Worm (Caenorhabditis elegans): ENCODE measurements around the gene T14B4.1.

Gene T14B4.1

DNA sequence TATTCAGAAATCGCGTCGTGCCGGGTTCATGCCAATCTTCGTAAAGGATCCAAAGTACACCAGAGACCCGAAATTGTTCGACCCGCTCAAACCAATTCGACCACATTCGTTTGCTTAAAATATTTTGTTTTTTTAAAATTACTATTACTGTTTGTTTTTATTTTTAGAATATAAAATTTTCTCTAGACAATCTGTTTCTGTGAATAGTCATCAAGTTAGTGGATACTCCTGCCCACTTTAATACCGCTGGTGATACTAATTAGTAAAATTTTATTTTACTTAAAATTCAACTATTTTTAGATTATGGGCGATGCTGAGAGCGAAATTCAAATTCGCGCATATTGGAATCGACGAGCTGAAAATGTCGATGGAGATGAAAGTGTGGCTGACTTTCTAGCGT, at the start of gene T14B4.1:
T14B4.1 (plus strand) TSS at position 301 of the 400 bp plus-strand sequence.
- no peak for TF ChIP-seq hmg-4 (GFP tag; optimal IDR thresholded peaks at IDR 0.05)
- TF ChIP-seq F13C5.2 (tag; optimal IDR thresholded peaks at IDR 0.05) = no peak
- no peak for TF ChIP-seq hnd-1 (tag; optimal IDR thresholded peaks at IDR 0.05)
- TF ChIP-seq tbx-37 (GFP tag; conservative IDR thresholded peaks at IDR 0.05) = no peak
- TF ChIP-seq sea-1 (GFP tag; conservative IDR thresholded peaks at IDR 0.05) = no peak
- no peak for TF ChIP-seq ama-1 (optimal IDR thresholded peaks at IDR 0.05)
- no peak for TF ChIP-seq B0310.2 (tag; optimal IDR thresholded peaks at IDR 0.05)
- TF ChIP-seq ets-7 (tag; optimal IDR thresholded peaks at IDR 0.05) = no peak
- no peak for TF ChIP-seq scrt-1 (GFP tag; IDR thresholded peaks at IDR 0.05)
- TF ChIP-seq pes-1 (GFP tag; IDR thresholded peaks at IDR 0.05) = no peak
- TF ChIP-seq tra-4 (tag; optimal IDR thresholded peaks at IDR 0.05) = no peak
- no peak for TF ChIP-seq ceh-36 (tag; optimal IDR thresholded peaks at IDR 0.05)
- TF ChIP-seq aly-1 (tag; optimal IDR thresholded peaks at IDR 0.05) = no peak
- TF ChIP-seq hmbx-1 (tag; optimal IDR thresholded peaks at IDR 0.05) = no peak
- TF ChIP-seq tbx-11 (GFP tag; IDR thresholded peaks at IDR 0.05) = no peak
- TF ChIP-seq ceh-13 (GFP tag; optimal IDR thresholded peaks at IDR 0.05) = no peak

DNA sequence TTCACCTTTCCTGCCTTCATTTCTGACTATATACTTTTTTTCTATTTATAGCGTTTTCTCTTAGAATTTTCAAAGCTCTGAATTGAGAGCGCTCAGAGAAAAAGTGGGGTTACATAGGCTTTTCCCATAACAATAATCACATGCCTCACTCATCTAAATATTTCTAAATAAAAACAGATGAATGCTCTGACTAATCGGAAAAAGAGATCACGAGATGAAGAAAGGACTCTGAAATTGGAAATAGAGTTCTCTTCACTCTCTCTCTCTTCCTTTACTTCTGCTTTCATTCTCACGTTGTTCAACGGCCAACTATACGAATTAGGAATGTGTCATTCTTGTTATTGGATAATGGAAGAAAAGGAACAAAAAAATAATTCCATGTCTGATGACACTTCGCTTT, 47.6 kb upstream of the T14B4.1 start:
- TF ChIP-seq hmg-4 (GFP tag; optimal IDR thresholded peaks at IDR 0.05) = no peak
- TF ChIP-seq aly-1 (tag; optimal IDR thresholded peaks at IDR 0.05) = no peak
- no peak for TF ChIP-seq pes-1 (GFP tag; IDR thresholded peaks at IDR 0.05)
- TF ChIP-seq ceh-13 (GFP tag; optimal IDR thresholded peaks at IDR 0.05) = no peak
- TF ChIP-seq ceh-36 (tag; optimal IDR thresholded peaks at IDR 0.05) = no peak
- no peak for TF ChIP-seq F13C5.2 (tag; optimal IDR thresholded peaks at IDR 0.05)
- no peak for TF ChIP-seq hnd-1 (tag; optimal IDR thresholded peaks at IDR 0.05)
- TF ChIP-seq hmbx-1 (tag; optimal IDR thresholded peaks at IDR 0.05) = no peak
- no peak for TF ChIP-seq ama-1 (optimal IDR thresholded peaks at IDR 0.05)
- no peak for TF ChIP-seq scrt-1 (GFP tag; IDR thresholded peaks at IDR 0.05)
- TF ChIP-seq sea-1 (GFP tag; conservative IDR thresholded peaks at IDR 0.05) = no peak
- TF ChIP-seq B0310.2 (tag; optimal IDR thresholded peaks at IDR 0.05) = no peak
- TF ChIP-seq tbx-11 (GFP tag; IDR thresholded peaks at IDR 0.05) = no peak
- no peak for TF ChIP-seq tra-4 (tag; optimal IDR thresholded peaks at IDR 0.05)
- TF ChIP-seq flt-1 (GFP tag; IDR thresholded peaks at IDR 0.05) = no peak
- no peak for TF ChIP-seq ets-7 (tag; optimal IDR thresholded peaks at IDR 0.05)
- TF ChIP-seq tbx-37 (GFP tag; conservative IDR thresholded peaks at IDR 0.05) = no peak

DNA sequence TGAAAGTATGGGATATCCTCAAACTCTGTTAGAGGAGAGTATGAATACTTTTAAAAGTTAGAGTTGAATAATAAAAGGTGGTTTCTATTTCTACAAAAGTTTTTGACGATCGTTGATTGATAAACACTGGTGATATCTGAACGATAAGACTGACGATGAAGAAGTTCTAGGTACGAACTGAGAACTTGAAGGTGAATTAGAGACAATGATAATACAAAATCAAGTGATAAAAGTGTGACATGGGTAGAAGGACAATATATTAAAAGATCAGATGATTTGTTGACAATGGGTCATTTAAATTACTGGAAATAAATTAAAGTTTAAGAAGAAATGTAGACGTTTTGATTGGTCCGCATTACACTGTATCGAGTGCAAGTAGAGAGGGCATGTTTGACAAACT, 41.3 kb upstream of the T14B4.1 start, which contains the start of gene C18H9.5:
C18H9.5 (minus strand) TSS at position 179 of the 400 bp plus-strand sequence.
- no peak for TF ChIP-seq ama-1 (optimal IDR thresholded peaks at IDR 0.05)
- no peak for TF ChIP-seq ets-7 (tag; optimal IDR thresholded peaks at IDR 0.05)
- TF ChIP-seq flt-1 (GFP tag; IDR thresholded peaks at IDR 0.05) = no peak
- no peak for TF ChIP-seq ceh-36 (tag; optimal IDR thresholded peaks at IDR 0.05)
- TF ChIP-seq aly-1 (tag; optimal IDR thresholded peaks at IDR 0.05) = no peak
- TF ChIP-seq tra-4 (tag; optimal IDR thresholded peaks at IDR 0.05) = no peak
- no peak for TF ChIP-seq sea-1 (GFP tag; conservative IDR thresholded peaks at IDR 0.05)
- no peak for TF ChIP-seq hmg-4 (GFP tag; optimal IDR thresholded peaks at IDR 0.05)
- TF ChIP-seq scrt-1 (GFP tag; IDR thresholded peaks at IDR 0.05) = no peak
- TF ChIP-seq tbx-11 (GFP tag; IDR thresholded peaks at IDR 0.05) = no peak
- no peak for TF ChIP-seq tbx-37 (GFP tag; conservative IDR thresholded peaks at IDR 0.05)
- TF ChIP-seq hnd-1 (tag; optimal IDR thresholded peaks at IDR 0.05) = no peak
- no peak for TF ChIP-seq F13C5.2 (tag; optimal IDR thresholded peaks at IDR 0.05)
- no peak for TF ChIP-seq ceh-13 (GFP tag; optimal IDR thresholded peaks at IDR 0.05)
- no peak for TF ChIP-seq pes-1 (GFP tag; IDR thresholded peaks at IDR 0.05)
- no peak for TF ChIP-seq B0310.2 (tag; optimal IDR thresholded peaks at IDR 0.05)

DNA sequence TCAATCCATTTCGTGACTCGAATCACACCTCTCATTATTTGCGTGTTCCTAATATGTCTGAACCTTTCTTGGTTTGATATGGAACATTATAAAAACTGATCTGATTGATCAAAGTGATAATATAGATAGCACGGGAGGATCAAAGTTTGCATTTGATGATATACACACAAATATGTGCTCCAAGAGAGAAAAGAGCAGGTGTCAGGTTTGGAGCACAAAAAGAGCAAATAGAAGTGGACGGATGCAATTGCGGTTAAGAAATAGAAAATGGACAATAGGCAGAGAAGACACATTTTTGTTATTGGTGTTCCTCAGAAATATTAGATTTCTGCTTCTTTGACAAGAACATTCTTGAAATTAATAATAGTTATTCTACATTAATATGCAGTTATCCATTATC, 37.9 kb upstream of the T14B4.1 start, which contains the start of gene C18H9.1:
C18H9.1 (plus strand) TSS at position 301 of the 400 bp plus-strand sequence.
- TF ChIP-seq aly-1 (tag; optimal IDR thresholded peaks at IDR 0.05) (no peak), F13C5.2 (tag; optimal IDR thresholded peaks at IDR 0.05) (no peak), ama-1 (optimal IDR thresholded peaks at IDR 0.05) (no peak), hnd-1 (tag; optimal IDR thresholded peaks at IDR 0.05) (no peak), tra-4 (tag; optimal IDR thresholded peaks at IDR 0.05) (no peak), ets-7 (tag; optimal IDR thresholded peaks at IDR 0.05) (no peak), tbx-11 (GFP tag; IDR thresholded peaks at IDR 0.05) (no peak), hmg-4 (GFP tag; optimal IDR thresholded peaks at IDR 0.05) (no peak), scrt-1 (GFP tag; IDR thresholded peaks at IDR 0.05) (no peak), flt-1 (GFP tag; IDR thresholded peaks at IDR 0.05) (no peak), ceh-13 (GFP tag; optimal IDR thresholded peaks at IDR 0.05) (no peak), pes-1 (GFP tag; IDR thresholded peaks at IDR 0.05) (no peak), B0310.2 (tag; optimal IDR thresholded peaks at IDR 0.05) (no peak)

DNA sequence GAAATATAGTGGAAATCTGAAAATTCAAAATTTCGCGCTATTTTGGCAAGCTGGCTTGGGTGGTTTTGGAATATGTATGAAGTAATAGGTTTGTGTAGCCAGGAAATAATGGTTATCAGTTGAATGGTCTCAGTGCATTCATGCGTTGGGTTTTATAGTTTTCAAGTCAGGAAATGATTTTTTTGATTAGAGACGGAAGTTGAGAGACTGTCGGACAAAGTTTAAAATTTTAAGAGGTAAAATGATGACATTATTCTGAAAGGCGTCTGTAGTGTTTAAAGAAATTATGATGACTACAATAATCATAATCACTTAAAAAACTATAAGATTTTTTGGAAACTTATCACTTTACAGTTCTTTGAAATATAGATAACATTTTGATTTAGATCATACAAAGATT, 35.2 kb upstream of the T14B4.1 start, which contains the start of gene C18H9.6:
C18H9.6 (minus strand) TSS at position 129 of the 400 bp plus-strand sequence.
- no peak for TF ChIP-seq tbx-37 (GFP tag; conservative IDR thresholded peaks at IDR 0.05)
- no peak for TF ChIP-seq scrt-1 (GFP tag; IDR thresholded peaks at IDR 0.05)
- no peak for TF ChIP-seq hnd-1 (tag; optimal IDR thresholded peaks at IDR 0.05)
- no peak for TF ChIP-seq ceh-36 (tag; optimal IDR thresholded peaks at IDR 0.05)
- no peak for TF ChIP-seq hmbx-1 (tag; optimal IDR thresholded peaks at IDR 0.05)
- TF ChIP-seq flt-1 (GFP tag; IDR thresholded peaks at IDR 0.05) = no peak
- TF ChIP-seq ets-7 (tag; optimal IDR thresholded peaks at IDR 0.05) = no peak
- no peak for TF ChIP-seq aly-1 (tag; optimal IDR thresholded peaks at IDR 0.05)
- TF ChIP-seq pes-1 (GFP tag; IDR thresholded peaks at IDR 0.05) = no peak
- TF ChIP-seq ceh-13 (GFP tag; optimal IDR thresholded peaks at IDR 0.05) = no peak
- no peak for TF ChIP-seq tbx-11 (GFP tag; IDR thresholded peaks at IDR 0.05)
- no peak for TF ChIP-seq B0310.2 (tag; optimal IDR thresholded peaks at IDR 0.05)
- no peak for TF ChIP-seq sea-1 (GFP tag; conservative IDR thresholded peaks at IDR 0.05)
- TF ChIP-seq F13C5.2 (tag; optimal IDR thresholded peaks at IDR 0.05) = no peak
- TF ChIP-seq ama-1 (optimal IDR thresholded peaks at IDR 0.05) = no peak
- no peak for TF ChIP-seq hmg-4 (GFP tag; optimal IDR thresholded peaks at IDR 0.05)
- no peak for TF ChIP-seq tra-4 (tag; optimal IDR thresholded peaks at IDR 0.05)

DNA sequence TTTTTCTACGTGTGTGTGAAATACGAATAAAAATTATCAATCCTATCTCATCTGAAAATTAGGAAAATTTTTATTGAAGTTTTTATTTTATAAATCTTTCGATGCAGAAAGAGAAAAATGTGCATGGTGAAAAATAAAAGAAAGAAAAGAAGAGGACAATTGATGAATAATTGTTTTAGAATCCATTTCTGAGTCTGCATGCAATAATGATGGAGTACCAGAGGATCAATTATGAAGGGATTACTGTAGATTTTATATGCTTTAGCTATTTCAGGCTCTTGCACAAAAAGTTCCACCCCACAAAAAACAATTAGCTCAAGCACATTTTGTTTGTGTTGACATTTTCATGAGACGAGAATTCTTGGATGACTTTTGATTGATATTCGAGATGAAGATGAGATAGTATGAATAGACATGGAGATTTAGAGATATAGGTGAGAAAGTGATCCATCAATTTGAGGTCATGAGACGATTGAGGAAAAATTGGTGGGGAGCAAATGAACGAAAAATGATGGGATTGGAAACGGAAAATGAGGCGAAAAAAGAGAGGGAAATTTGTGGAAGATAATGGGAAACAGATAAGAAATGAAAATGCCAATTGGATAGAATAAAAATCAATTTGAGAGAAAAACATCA, 31.0 kb upstream of the T14B4.1 start, which contains the start of gene rpy-1:
rpy-1 (minus strand) TSS at position 51 of the 636 bp plus-strand sequence.
- TF ChIP-seq ama-1 (optimal IDR thresholded peaks at IDR 0.05) (no peak), flt-1 (GFP tag; IDR thresholded peaks at IDR 0.05) (no peak), ceh-36 (tag; optimal IDR thresholded peaks at IDR 0.05) (no peak), scrt-1 (GFP tag; IDR thresholded peaks at IDR 0.05) (no peak), tra-4 (tag; optimal IDR thresholded peaks at IDR 0.05) (no peak)
